Worm (Caenorhabditis elegans): ENCODE measurements around the gene F42G2.2.

ce11 chrII:2421185-2421584, 820 bp upstream of the F42G2.2 start:
- TF ChIP-seq tbx-11 (GFP tag; IDR thresholded peaks at IDR 0.05) (no peak), B0310.2 (tag; optimal IDR thresholded peaks at IDR 0.05) (no peak), ets-7 (tag; optimal IDR thresholded peaks at IDR 0.05) (no peak), tbx-37 (GFP tag; conservative IDR thresholded peaks at IDR 0.05) (no peak), ama-1 (optimal IDR thresholded peaks at IDR 0.05) (no peak), aly-1 (tag; optimal IDR thresholded peaks at IDR 0.05) (no peak), pes-1 (GFP tag; IDR thresholded peaks at IDR 0.05) (no peak), hmbx-1 (tag; optimal IDR thresholded peaks at IDR 0.05) (no peak), scrt-1 (GFP tag; IDR thresholded peaks at IDR 0.05) (no peak), F13C5.2 (tag; optimal IDR thresholded peaks at IDR 0.05) (no peak), hnd-1 (tag; optimal IDR thresholded peaks at IDR 0.05) (no peak), sea-1 (GFP tag; conservative IDR thresholded peaks at IDR 0.05) (no peak), tra-4 (tag; optimal IDR thresholded peaks at IDR 0.05) (no peak)
